Worm (Caenorhabditis elegans) whole organism, mixed stage, embryonic: ENCODE data around the gene T11G6.3.

Source experiments
- M03D4.4 ChIP-seq: sonication (generic microtip); optimal IDR thresholded peaks from 2 replicates; lab custom pipeline; 2017; ENCODE audit warnings: mild to moderate bottlenecking, missing genetic modification characterization, missing compliant biosample characterization
- bed-3 ChIP-seq: fragments of 200-800 bp; sonication (Bioruptor generic); optimal IDR thresholded peaks from 3 replicates; lab custom pipeline; 2018; ENCODE audit warnings: mild to moderate bottlenecking, missing genetic modification characterization, moderate library complexity, missing compliant biosample characterization
- blmp-1 ChIP-seq: fragments of 150-350 bp; optimal IDR thresholded peaks from 2 replicates; lab custom pipeline; 2014; ENCODE audit warnings: missing biosample characterization, missing genetic modification characterization
- ceh-39 ChIP-seq: fragments of 150-350 bp; optimal IDR thresholded peaks from 2 replicates; lab custom pipeline; 2014; ENCODE audit warnings: missing biosample characterization, missing genetic modification characterization
- ceh-43 ChIP-seq: fragments of 200-800 bp; sonication (Bioruptor generic); optimal IDR thresholded peaks from 2 replicates; lab custom pipeline; 2018; ENCODE audit warnings: mild to moderate bottlenecking, missing genetic modification characterization, moderate library complexity, missing compliant biosample characterization
- ceh-83 ChIP-seq: fragments of 200-800 bp; sonication (Bioruptor generic); optimal IDR thresholded peaks from 2 replicates; lab custom pipeline; 2018; ENCODE audit warnings: mild to moderate bottlenecking, missing genetic modification characterization, missing compliant biosample characterization
- ces-1 ChIP-seq: fragments of 150-350 bp; optimal IDR thresholded peaks from 2 replicates; lab custom pipeline; 2014; ENCODE audit warnings: missing biosample characterization, missing genetic modification reagents, missing genetic modification characterization
- drap-1 ChIP-seq: fragments of 200-800 bp; sonication (Bioruptor generic); optimal IDR thresholded peaks from 3 replicates; lab custom pipeline; 2018; ENCODE audit warnings: mild to moderate bottlenecking, missing genetic modification characterization, missing compliant biosample characterization
- elt-1 ChIP-seq: sonication (generic microtip); optimal IDR thresholded peaks from 2 replicates; lab custom pipeline; 2017; ENCODE audit warnings: missing genetic modification characterization, mild to moderate bottlenecking, missing compliant biosample characterization, antibody characterized with exemption, moderate library complexity, borderline replicate concordance; ENCODE audit not compliant: insufficient read depth
- flh-1 ChIP-seq: fragments of 200-800 bp; sonication (Bioruptor generic); optimal IDR thresholded peaks from 2 replicates; lab custom pipeline; 2018; ENCODE audit warnings: mild to moderate bottlenecking, missing genetic modification characterization, moderate library complexity, missing compliant biosample characterization
- hlh-1 ChIP-seq: fragments of 150-350 bp; optimal IDR thresholded peaks from 2 replicates; lab custom pipeline; 2014; ENCODE audit warnings: missing biosample characterization, missing genetic modification reagents, missing genetic modification characterization
- lin-13 ChIP-seq: fragments of 150-350 bp; optimal IDR thresholded peaks from 2 replicates; lab custom pipeline; 2014; ENCODE audit warnings: missing biosample characterization, missing genetic modification characterization
- lin-32 ChIP-seq: fragments of 200-800 bp; sonication (Bioruptor generic); optimal IDR thresholded peaks from 2 replicates; lab custom pipeline; 2018; ENCODE audit warnings: mild to moderate bottlenecking, missing genetic modification characterization, missing compliant biosample characterization
- lsy-2 ChIP-seq: fragments of 150-350 bp; optimal IDR thresholded peaks from 2 replicates; lab custom pipeline; 2014; ENCODE audit warnings: missing biosample characterization, missing genetic modification characterization
- mab-5 ChIP-seq: fragments of 150-350 bp; optimal IDR thresholded peaks from 2 replicates; lab custom pipeline; 2014; ENCODE audit warnings: missing biosample characterization, missing genetic modification characterization
- mep-1 ChIP-seq: fragments of 150-350 bp; optimal IDR thresholded peaks from 2 replicates; lab custom pipeline; 2017; ENCODE audit warnings: missing biosample characterization, missing genetic modification reagents, missing genetic modification characterization, inconsistent platforms
- mls-2 ChIP-seq: sonication (generic microtip); optimal IDR thresholded peaks from 2 replicates; lab custom pipeline; 2016; ENCODE audit warnings: mild to moderate bottlenecking, missing genetic modification characterization, moderate library complexity, missing compliant biosample characterization
- nhr-12 ChIP-seq: fragments of 150-350 bp; optimal IDR thresholded peaks from 2 replicates; lab custom pipeline; 2014; ENCODE audit warnings: missing biosample characterization, missing genetic modification characterization
- nhr-2 ChIP-seq: fragments of 150-350 bp; optimal IDR thresholded peaks from 2 replicates; lab custom pipeline; 2014; ENCODE audit warnings: missing biosample characterization, missing genetic modification characterization
- nhr-237 ChIP-seq: fragments of 150-350 bp; optimal IDR thresholded peaks from 2 replicates; lab custom pipeline; 2014; ENCODE audit warnings: missing biosample characterization, missing genetic modification characterization
- nhr-28 ChIP-seq: fragments of 150-350 bp; optimal IDR thresholded peaks from 2 replicates; lab custom pipeline; 2014; ENCODE audit warnings: missing biosample characterization, missing genetic modification characterization
- nhr-76 ChIP-seq: sonication (generic microtip); optimal IDR thresholded peaks from 2 replicates; lab custom pipeline; 2017; ENCODE audit warnings: missing biosample characterization, missing genetic modification characterization
- pha-4 ChIP-seq: fragments of 150-350 bp; optimal IDR thresholded peaks from 2 replicates; lab custom pipeline; 2018; ENCODE audit warnings: missing biosample characterization, missing genetic modification reagents, missing genetic modification characterization
- sem-2 ChIP-seq: fragments of 200-800 bp; sonication (Bioruptor generic); optimal IDR thresholded peaks from 2 replicates; lab custom pipeline; 2018; ENCODE audit warnings: mild to moderate bottlenecking, missing genetic modification characterization, missing compliant biosample characterization
- snpc-4 ChIP-seq: fragments of 150-350 bp; optimal IDR thresholded peaks from 2 replicates; lab custom pipeline; 2014; ENCODE audit warnings: missing biosample characterization, missing genetic modification characterization
- sptf-1 ChIP-seq: sonication (generic microtip); optimal IDR thresholded peaks from 2 replicates; lab custom pipeline; 2017; ENCODE audit warnings: mild to moderate bottlenecking, missing genetic modification characterization, moderate library complexity, missing compliant biosample characterization
- tbx-8 ChIP-seq: fragments of 200-800 bp; sonication (Bioruptor generic); optimal IDR thresholded peaks from 2 replicates; lab custom pipeline; 2018; ENCODE audit warnings: mild to moderate bottlenecking, missing genetic modification characterization, moderate library complexity, missing compliant biosample characterization
- unc-120 ChIP-seq: sonication (generic microtip); optimal IDR thresholded peaks from 2 replicates; lab custom pipeline; 2017; ENCODE audit warnings: missing genetic modification characterization, missing compliant biosample characterization; ENCODE audit not compliant: poor library complexity, severe bottlenecking
- unc-39 ChIP-seq: fragments of 150-350 bp; optimal IDR thresholded peaks from 2 replicates; lab custom pipeline; 2014; ENCODE audit warnings: missing biosample characterization, missing genetic modification characterization
- zip-8 ChIP-seq: fragments of 150-350 bp; optimal IDR thresholded peaks from 2 replicates; lab custom pipeline; 2014; ENCODE audit warnings: missing biosample characterization, missing genetic modification characterization
- ztf-11 ChIP-seq: fragments of 150-350 bp; optimal IDR thresholded peaks from 2 replicates; lab custom pipeline; 2014; ENCODE audit warnings: missing biosample characterization, missing genetic modification characterization

T11G6.3 gene

DNA sequence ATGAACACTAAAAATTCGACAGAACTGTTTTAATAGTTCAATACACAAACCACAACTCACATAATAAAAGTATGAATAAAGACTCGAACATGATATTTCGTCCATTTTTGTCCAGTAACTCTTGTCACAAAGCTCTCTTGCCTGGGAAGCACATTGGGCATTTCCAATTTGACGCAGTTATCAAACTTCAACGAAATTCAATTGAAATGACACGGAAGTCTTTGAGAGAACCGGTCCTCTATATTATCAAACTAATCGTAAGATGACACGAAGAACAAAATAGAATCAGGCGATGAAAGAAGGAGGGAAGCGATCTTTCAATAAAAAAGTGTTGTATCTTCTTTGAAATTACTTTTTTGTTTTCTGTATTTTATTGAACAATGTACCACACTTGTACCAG is at the start of gene T11G6.3:
Gene T11G6.3, minus strand, starts transcription at position 189 of the 400 bp plus-strand sequence.
- TF ChIP-seq elt-1 (tag; lab: Kevin White, UChicago) (no peak), hlh-1 (tag; lab: Kevin White, UChicago) (no peak), nhr-2 (no peak), mab-5 (tag; lab: Kevin White, UChicago) (no peak), ceh-83 (GFP tag; lab: Kevin White, UChicago) (no peak), unc-39 (no peak), nhr-237 (tag; lab: Kevin White, UChicago) (no peak), zip-8 (no peak), ztf-11 (tag; lab: Kevin White, UChicago) (no peak), snpc-4 (tag; lab: Kevin White, UChicago) (no peak), sptf-1 (no peak), ceh-39 (tag; lab: Kevin White, UChicago) (no peak), flh-1 (GFP tag; lab: Kevin White, UChicago) (no peak), ces-1 (no peak)

ce11 chrIV:10904282-10904681 is 49.2 kb upstream of the T11G6.3 start, which contains the start of gene ZK596.3:
Gene ZK596.3 (minus strand): TSS chrIV:10904382.
- TF ChIP-seq lin-13 (tag; lab: Kevin White, UChicago) (no peak), ces-1 (no peak), ceh-83 (GFP tag; lab: Kevin White, UChicago) (no peak), nhr-28 (no peak), ceh-43 (GFP tag; lab: Kevin White, UChicago) (no peak), elt-1 (tag; lab: Kevin White, UChicago) (no peak), M03D4.4 (tag; lab: Kevin White, UChicago) (no peak), ztf-11 (tag; lab: Kevin White, UChicago) (no peak), unc-120 (tag; lab: Kevin White, UChicago) (no peak), nhr-237 (tag; lab: Kevin White, UChicago) (no peak), unc-39 (no peak), hlh-1 (tag; lab: Kevin White, UChicago) (no peak), lin-32 (GFP tag; lab: Kevin White, UChicago) (no peak), sem-2 (GFP tag; lab: Kevin White, UChicago) (no peak), lsy-2 (tag; lab: Kevin White, UChicago) (no peak), nhr-76 (tag; lab: Kevin White, UChicago) (no peak)

ce11 chrIV:10902476-10902875 is 47.4 kb upstream of the T11G6.3 start:
- no peak for TF ChIP-seq snpc-4 (tag; lab: Kevin White, UChicago)
- no peak for TF ChIP-seq nhr-76 (tag; lab: Kevin White, UChicago)
- TF ChIP-seq ceh-83 (GFP tag; lab: Kevin White, UChicago): no peak
- TF ChIP-seq lin-13 (tag; lab: Kevin White, UChicago): no peak
- no peak for TF ChIP-seq flh-1 (GFP tag; lab: Kevin White, UChicago)
- no peak for TF ChIP-seq pha-4 (tag; lab: Kevin White, UChicago)
- TF ChIP-seq ces-1: no peak
- no peak for TF ChIP-seq nhr-28
- TF ChIP-seq lsy-2 (tag; lab: Kevin White, UChicago): no peak
- no peak for TF ChIP-seq nhr-237 (tag; lab: Kevin White, UChicago)
- no peak for TF ChIP-seq ceh-43 (GFP tag; lab: Kevin White, UChicago)
- TF ChIP-seq hlh-1 (tag; lab: Kevin White, UChicago): no peak
- TF ChIP-seq drap-1: no peak
- TF ChIP-seq ztf-11 (tag; lab: Kevin White, UChicago): no peak
- no peak for TF ChIP-seq lin-32 (GFP tag; lab: Kevin White, UChicago)
- no peak for TF ChIP-seq zip-8
- TF ChIP-seq, all 35 proteins: peak for 0

- TF ChIP-seq flh-1 (GFP tag; lab: Kevin White, UChicago) (no peak), mls-2 (tag; lab: Kevin White, UChicago) (no peak), blmp-1 (tag; lab: Kevin White, UChicago) (no peak)
Measured at ce11 chrIV:10900083-10900482, 45.0 kb upstream of the T11G6.3 start, which contains the start of gene srlf-30. Gene srlf-30 (plus strand): TSS chrIV:10900383.

DNA sequence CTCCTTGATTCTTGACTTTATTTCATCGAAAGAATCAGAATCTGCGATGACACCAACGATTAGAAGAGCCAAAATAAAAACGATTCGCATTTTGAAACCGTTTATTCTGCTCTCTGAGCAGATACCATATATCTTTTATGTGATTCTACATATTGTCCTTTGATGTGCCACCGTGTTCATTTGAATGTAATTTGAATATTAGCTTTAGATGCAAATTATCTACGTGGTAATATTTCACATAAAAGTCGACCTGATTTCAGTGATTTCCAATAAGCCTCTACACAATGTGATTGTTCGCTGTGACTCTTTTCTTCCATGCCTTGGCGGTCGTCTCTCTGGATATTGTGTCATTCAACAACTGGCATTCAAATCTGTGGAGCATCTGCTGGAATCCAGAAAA is 44.1 kb upstream of the T11G6.3 start, which contains the start of the genes F13E9.9 and F13E9.19:
Gene F13E9.9, minus strand, starts transcription at position 101 of the 400 bp plus-strand sequence.
Gene F13E9.19, plus strand, starts transcription at position 316 of the 400 bp plus-strand sequence.
- TF ChIP-seq lsy-2 (tag; lab: Kevin White, UChicago) (no peak), nhr-237 (tag; lab: Kevin White, UChicago) (no peak), tbx-8 (GFP tag; lab: Kevin White, UChicago) (no peak), pha-4 (tag; lab: Kevin White, UChicago) (no peak), ces-1 (no peak), nhr-2 (no peak), bed-3 (GFP tag; lab: Kevin White, UChicago) (no peak), ceh-39 (tag; lab: Kevin White, UChicago) (no peak), snpc-4 (tag; lab: Kevin White, UChicago) (no peak), mep-1 (tag; lab: Kevin White, UChicago) (no peak), nhr-76 (tag; lab: Kevin White, UChicago) (no peak), nhr-12 (no peak), elt-1 (tag; lab: Kevin White, UChicago) (no peak), ztf-11 (tag; lab: Kevin White, UChicago) (no peak), blmp-1 (tag; lab: Kevin White, UChicago) (no peak), ceh-43 (GFP tag; lab: Kevin White, UChicago) (no peak)
